Fruit fly (Drosophila melanogaster): ENCODE data around the gene ntc.

The ntc gene

DNA sequence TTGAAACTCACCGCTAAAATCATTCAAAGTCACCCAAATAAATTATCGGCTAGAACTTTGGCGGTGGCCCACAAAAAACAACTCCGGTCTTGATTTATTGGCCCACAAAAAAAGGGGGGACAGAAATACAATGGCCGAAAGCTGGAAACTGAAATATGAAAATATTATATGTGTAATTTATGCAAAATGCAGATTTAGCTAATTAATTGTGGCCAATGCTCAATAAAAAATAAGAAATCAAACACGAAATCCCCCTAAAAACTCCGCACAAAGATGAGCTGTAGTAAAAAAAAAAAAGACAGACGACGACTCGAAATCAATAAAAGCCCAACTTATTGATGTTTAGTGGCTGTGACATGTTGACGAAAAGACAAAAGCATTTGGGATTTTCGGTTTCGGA lies 43.5 kb upstream of the ntc start:
- no peak for TF ChIP-seq Abd-B (GFP tag; optimal IDR thresholded peaks at IDR 0.05)
- TF ChIP-seq h (GFP tag; optimal IDR thresholded peaks at IDR 0.05), result no peak
- TF ChIP-seq fru (GFP tag; optimal IDR thresholded peaks at IDR 0.05), result no peak
- no peak for TF ChIP-seq pan (optimal IDR thresholded peaks at IDR 0.05)
- no peak for TF ChIP-seq CG9705 (GFP tag; optimal IDR thresholded peaks at IDR 0.05)
- TF ChIP-seq Hr83 (GFP tag; optimal IDR thresholded peaks at IDR 0.05; ENCODE audit: poor library complexity, severe bottlenecking), result no peak

DNA sequence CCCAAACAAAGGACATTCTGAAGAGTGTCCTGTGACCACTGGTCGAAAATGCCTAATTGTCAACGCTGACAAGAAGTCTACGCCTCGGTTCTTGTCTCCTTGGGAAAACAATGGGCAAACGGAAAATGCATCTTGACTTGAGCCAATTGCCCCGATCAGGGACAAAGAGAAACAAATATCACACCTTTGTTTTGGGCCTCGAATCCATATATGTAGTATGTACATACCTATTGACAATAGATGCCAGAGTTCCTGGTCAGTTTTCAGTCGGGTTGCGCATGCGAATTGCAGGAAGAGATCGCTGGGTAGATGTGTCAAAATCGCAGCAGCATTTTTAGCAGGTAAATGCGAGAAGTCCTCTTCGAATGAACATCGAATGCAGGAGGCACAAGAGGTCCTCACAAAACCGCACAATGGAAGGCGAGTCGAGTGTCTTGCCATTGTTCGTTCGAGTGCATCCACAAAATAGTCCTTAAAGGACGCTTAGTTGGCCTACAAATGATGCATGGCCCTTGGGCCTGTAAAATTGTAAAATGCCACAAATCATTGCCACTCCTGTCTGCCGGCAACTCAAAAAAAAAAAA lies 42.5 kb upstream of the ntc start:
- TF ChIP-seq usp (GFP tag; optimal IDR thresholded peaks at IDR 0.05) (no peak), Rel (GFP tag; optimal IDR thresholded peaks at IDR 0.05) (no peak), Rel (tag; optimal IDR thresholded peaks at IDR 0.05) (no peak), sv (GFP tag; optimal IDR thresholded peaks at IDR 0.05) (no peak)

- TF ChIP-seq Mio (GFP tag; optimal IDR thresholded peaks at IDR 0.05) (no peak), brk (GFP tag; optimal IDR thresholded peaks at IDR 0.05) (no peak), N (GFP tag; optimal IDR thresholded peaks at IDR 0.05) (no peak), foxo (GFP tag; optimal IDR thresholded peaks at IDR 0.05) (no peak)
Observed at dm6 chr3L:3847810-3848326, 41.6 kb upstream of the ntc start.

DNA sequence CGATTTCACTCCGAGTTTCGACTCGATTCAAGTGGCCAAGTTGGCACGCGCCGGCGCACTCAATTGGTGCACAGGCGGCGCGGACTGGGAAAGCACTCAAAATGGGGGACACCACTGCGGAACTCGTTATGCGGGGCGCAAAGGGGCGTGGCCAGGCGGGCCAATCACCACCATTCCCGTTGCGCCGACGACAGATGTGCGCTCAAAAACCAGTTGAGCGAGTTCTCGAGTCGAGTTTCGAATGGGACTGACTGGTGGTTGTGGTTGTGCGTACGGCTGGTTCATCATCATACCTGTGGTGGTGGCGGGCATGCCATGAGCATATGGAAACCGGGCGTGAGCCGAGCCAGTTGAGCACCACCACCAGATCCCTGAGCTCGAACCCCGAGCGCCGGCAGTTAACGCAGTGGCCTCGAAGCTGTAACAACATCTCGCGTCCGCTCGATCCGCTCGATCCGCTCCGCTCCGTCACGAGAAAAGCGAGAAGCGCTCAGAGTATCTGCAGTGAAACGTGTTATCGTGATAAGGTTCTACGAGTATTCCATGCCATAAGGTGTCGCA lies 39.6 kb upstream of the ntc start, which contains the start of gene Awh:
TSS of gene Awh (plus strand) at position 392 of the 561 bp plus-strand sequence.
- TF ChIP-seq Dfd (GFP tag; optimal IDR thresholded peaks at IDR 0.05) (no peak), OdsH (GFP tag; optimal IDR thresholded peaks at IDR 0.05) (no peak), h (GFP tag; optimal IDR thresholded peaks at IDR 0.05) (peak; percentile 67), Dif (GFP tag; optimal IDR thresholded peaks at IDR 0.05; ENCODE audit: partially characterized antibody) (peak; percentile 93), Jra (GFP tag; optimal IDR thresholded peaks at IDR 0.05) (peak; percentile 27), Mio (GFP tag; optimal IDR thresholded peaks at IDR 0.05) (no peak), Hr78 (GFP tag; optimal IDR thresholded peaks at IDR 0.05) (no peak), Vsx2 (GFP tag; optimal IDR thresholded peaks at IDR 0.05; ENCODE audit: partially characterized antibody) (peak; percentile 96), br (GFP tag; optimal IDR thresholded peaks at IDR 0.05) (no peak), fru (GFP tag; optimal IDR thresholded peaks at IDR 0.05) (peak; percentile 14), dl (GFP tag; optimal IDR thresholded peaks at IDR 0.05; ENCODE audit: insufficient read depth in 1 of 2, partially characterized antibody in 2 of 2) (peak in 1 of 2 experiments; percentile 54), CG32264 (GFP tag; optimal IDR thresholded peaks at IDR 0.05) (no peak), CrebA (GFP tag; optimal IDR thresholded peaks at IDR 0.05; ENCODE audit: borderline replicate concordance) (peak; percentile 67), woc (GFP tag; optimal IDR thresholded peaks at IDR 0.05) (no peak), Abd-B (GFP tag; optimal IDR thresholded peaks at IDR 0.05) (no peak), jim (GFP tag; optimal IDR thresholded peaks at IDR 0.05) (no peak)

- no peak for TF ChIP-seq pan (optimal IDR thresholded peaks at IDR 0.05)
- TF ChIP-seq OdsH (GFP tag; optimal IDR thresholded peaks at IDR 0.05), result no peak
- TF ChIP-seq ey (GFP tag; optimal IDR thresholded peaks at IDR 0.05), result no peak
- no peak for TF ChIP-seq fru (GFP tag; optimal IDR thresholded peaks at IDR 0.05)
- TF ChIP-seq Myc (optimal IDR thresholded peaks at IDR 0.05), result no peak
- TF ChIP-seq br (GFP tag; optimal IDR thresholded peaks at IDR 0.05), result no peak
- no peak for TF ChIP-seq N (GFP tag; optimal IDR thresholded peaks at IDR 0.05)
- TF ChIP-seq Hr83 (GFP tag; optimal IDR thresholded peaks at IDR 0.05; ENCODE audit: poor library complexity, severe bottlenecking), result no peak
- no peak for TF ChIP-seq Hr78 (GFP tag; optimal IDR thresholded peaks at IDR 0.05)
- no peak for TF ChIP-seq Dfd (GFP tag; optimal IDR thresholded peaks at IDR 0.05)
- no peak for TF ChIP-seq HLH106 (tag; optimal IDR thresholded peaks at IDR 0.05)
- no peak for TF ChIP-seq sv (GFP tag; optimal IDR thresholded peaks at IDR 0.05)
Observed at dm6 chr3L:3842981-3843701, 36.9 kb upstream of the ntc start.

Data from whole organism, wandering third instar larva.